Worm (Caenorhabditis elegans) whole organism, late embryonic: ENCODE measurements around the gene F49F1.12.

ENCODE experiments used
- C08G9.2 ChIP-seq: sonication (generic microtip); optimal IDR thresholded peaks from 2 replicates; lab custom pipeline; 2016; ENCODE audit warnings: mild to moderate bottlenecking, missing genetic modification characterization, moderate library complexity, missing compliant biosample characterization
- C38D4.7 ChIP-seq: fragments of 200-800 bp; sonication (Bioruptor generic); optimal IDR thresholded peaks from 2 replicates; lab custom pipeline; 2018; ENCODE audit warnings: mild to moderate bottlenecking, missing genetic modification characterization, moderate library complexity, missing compliant biosample characterization
- K02D7.2 ChIP-seq: sonication (generic microtip); optimal IDR thresholded peaks from 2 replicates; lab custom pipeline; 2017; ENCODE audit warnings: mild to moderate bottlenecking, missing genetic modification characterization, missing compliant biosample characterization
- K09A11.1 ChIP-seq: sonication (generic microtip); optimal IDR thresholded peaks from 2 replicates; lab custom pipeline; 2017; ENCODE audit warnings: antibody characterized with exemption, mild to moderate bottlenecking, missing genetic modification characterization, missing compliant biosample characterization; ENCODE audit not compliant: insufficient read depth
- T23F11.4 ChIP-seq: fragments of 200-800 bp; sonication (Bioruptor generic); optimal IDR thresholded peaks from 2 replicates; lab custom pipeline; 2018; ENCODE audit warnings: mild to moderate bottlenecking, missing genetic modification characterization, missing compliant biosample characterization
- ahr-1 ChIP-seq: sonication (generic microtip); optimal IDR thresholded peaks from 2 replicates; lab custom pipeline; 2016; ENCODE audit warnings: missing genetic modification characterization, missing compliant biosample characterization
- ama-1 ChIP-seq: fragments of 150-350 bp; optimal IDR thresholded peaks from 2 replicates; lab custom pipeline; 2014
- ceh-18 ChIP-seq: sonication (generic microtip); optimal IDR thresholded peaks from 2 replicates; lab custom pipeline; 2016; ENCODE audit warnings: missing genetic modification characterization, missing compliant biosample characterization
- ceh-19 ChIP-seq: fragments of 200-800 bp; sonication (Bioruptor generic); optimal IDR thresholded peaks from 2 replicates; lab custom pipeline; 2018; ENCODE audit warnings: mild to moderate bottlenecking, missing genetic modification characterization, missing compliant biosample characterization
- ceh-2 ChIP-seq: sonication (generic microtip); optimal IDR thresholded peaks from 2 replicates; lab custom pipeline; 2016; ENCODE audit warnings: missing genotype, missing genetic modification characterization, missing compliant biosample characterization
- ceh-22 ChIP-seq: sonication (generic microtip); optimal IDR thresholded peaks from 2 replicates; lab custom pipeline; 2017; ENCODE audit warnings: missing biosample characterization, missing genetic modification characterization
- ceh-24 ChIP-seq: sonication (generic microtip); optimal IDR thresholded peaks from 2 replicates; lab custom pipeline; 2016; ENCODE audit warnings: mild to moderate bottlenecking, missing genetic modification characterization, missing compliant biosample characterization
- ceh-30 ChIP-seq: fragments of 150-350 bp; optimal IDR thresholded peaks from 2 replicates; lab custom pipeline; 2014; ENCODE audit warnings: missing biosample characterization, missing genetic modification characterization
- ceh-31 ChIP-seq: sonication (generic microtip); optimal IDR thresholded peaks from 2 replicates; lab custom pipeline; 2016; ENCODE audit warnings: missing genetic modification characterization, missing compliant biosample characterization
- ceh-34 ChIP-seq: sonication (generic microtip); optimal IDR thresholded peaks from 2 replicates; lab custom pipeline; 2016; ENCODE audit warnings: mild to moderate bottlenecking, missing genetic modification characterization, missing compliant biosample characterization
- ceh-45 ChIP-seq: fragments of 200-800 bp; sonication (Bioruptor generic); IDR thresholded peaks from 2 replicates; pipeline ENCODE4 v1.3.6; 2022; ENCODE audit warnings: missing genetic modification reagents, missing genetic modification characterization, missing compliant biosample characterization
- ceh-48 ChIP-seq: sonication (generic microtip); optimal IDR thresholded peaks from 2 replicates; lab custom pipeline; 2016; ENCODE audit warnings: missing genetic modification characterization, inconsistent platforms, missing compliant biosample characterization
- ceh-6 ChIP-seq: fragments of 200-800 bp; sonication (Bioruptor generic); optimal IDR thresholded peaks from 2 replicates; lab custom pipeline; 2018; ENCODE audit warnings: mild to moderate bottlenecking, missing genetic modification characterization, missing compliant biosample characterization
- fax-1 ChIP-seq: sonication (generic microtip); optimal IDR thresholded peaks from 2 replicates; lab custom pipeline; 2016; ENCODE audit warnings: missing genotype, missing genetic modification characterization, missing compliant biosample characterization
- fkh-6 ChIP-seq: sonication (generic microtip); optimal IDR thresholded peaks from 2 replicates; lab custom pipeline; 2016; ENCODE audit warnings: missing genetic modification characterization, missing compliant biosample characterization
- gmeb-2 ChIP-seq: sonication (generic microtip); optimal IDR thresholded peaks from 2 replicates; lab custom pipeline; 2016; ENCODE audit warnings: missing genetic modification characterization, inconsistent platforms, missing compliant biosample characterization
- hlh-13 ChIP-seq: fragments of 200-800 bp; sonication (Bioruptor generic); optimal IDR thresholded peaks from 2 replicates; lab custom pipeline; 2018; ENCODE audit warnings: mild to moderate bottlenecking, missing genetic modification characterization, missing compliant biosample characterization
- hlh-30 ChIP-seq: sonication (generic microtip); optimal IDR thresholded peaks from 2 replicates; lab custom pipeline; 2017; ENCODE audit warnings: antibody characterized with exemption, missing genetic modification characterization, missing compliant biosample characterization; ENCODE audit not compliant: insufficient read depth
- mec-3 ChIP-seq: sonication (generic microtip); optimal IDR thresholded peaks from 2 replicates; lab custom pipeline; 2016; ENCODE audit warnings: borderline replicate concordance, missing genetic modification characterization, missing compliant biosample characterization
- nfya-1 ChIP-seq: sonication (generic microtip); optimal IDR thresholded peaks from 2 replicates; lab custom pipeline; 2017; ENCODE audit warnings: missing genetic modification characterization, mild to moderate bottlenecking, missing compliant biosample characterization, antibody characterized with exemption, moderate library complexity
- nhr-232 ChIP-seq: sonication (generic microtip); optimal IDR thresholded peaks from 2 replicates; lab custom pipeline; 2016; ENCODE audit warnings: missing genetic modification characterization, missing compliant biosample characterization
- npax-4 ChIP-seq: sonication (generic microtip); optimal IDR thresholded peaks from 2 replicates; lab custom pipeline; 2016; ENCODE audit warnings: missing genetic modification characterization, missing compliant biosample characterization
- pqm-1 ChIP-seq: sonication (generic microtip); optimal IDR thresholded peaks from 2 replicates; lab custom pipeline; 2016; ENCODE audit warnings: missing genetic modification characterization, missing compliant biosample characterization
- pros-1 ChIP-seq: fragments of 150-350 bp; optimal IDR thresholded peaks from 2 replicates; lab custom pipeline; 2014; ENCODE audit warnings: missing biosample characterization, missing genetic modification reagents, missing genetic modification characterization
- sox-2 ChIP-seq: fragments of 200-800 bp; sonication (Bioruptor generic); IDR thresholded peaks from 2 replicates; pipeline ENCODE4 v1.3.6; 2022; ENCODE audit warnings: missing genetic modification reagents, missing genetic modification characterization, missing compliant biosample characterization
- tbx-2 ChIP-seq: sonication (generic microtip); optimal IDR thresholded peaks from 2 replicates; lab custom pipeline; 2016; ENCODE audit warnings: missing genetic modification characterization, missing compliant biosample characterization
- tbx-7 ChIP-seq: sonication (generic microtip); optimal IDR thresholded peaks from 2 replicates; lab custom pipeline; 2016; ENCODE audit warnings: missing genotype, missing genetic modification characterization, missing compliant biosample characterization
- unc-42 ChIP-seq: sonication (generic microtip); optimal IDR thresholded peaks from 2 replicates; lab custom pipeline; 2016; ENCODE audit warnings: missing genotype, missing genetic modification characterization, missing compliant biosample characterization
- unc-55 ChIP-seq: sonication (generic microtip); optimal IDR thresholded peaks from 2 replicates; lab custom pipeline; 2017; ENCODE audit warnings: missing biosample characterization, missing genetic modification reagents, missing genetic modification characterization
- zip-5 ChIP-seq: sonication (generic microtip); optimal IDR thresholded peaks from 2 replicates; lab custom pipeline; 2016; ENCODE audit warnings: missing genetic modification characterization, missing compliant biosample characterization

Gene F49F1.12

DNA sequence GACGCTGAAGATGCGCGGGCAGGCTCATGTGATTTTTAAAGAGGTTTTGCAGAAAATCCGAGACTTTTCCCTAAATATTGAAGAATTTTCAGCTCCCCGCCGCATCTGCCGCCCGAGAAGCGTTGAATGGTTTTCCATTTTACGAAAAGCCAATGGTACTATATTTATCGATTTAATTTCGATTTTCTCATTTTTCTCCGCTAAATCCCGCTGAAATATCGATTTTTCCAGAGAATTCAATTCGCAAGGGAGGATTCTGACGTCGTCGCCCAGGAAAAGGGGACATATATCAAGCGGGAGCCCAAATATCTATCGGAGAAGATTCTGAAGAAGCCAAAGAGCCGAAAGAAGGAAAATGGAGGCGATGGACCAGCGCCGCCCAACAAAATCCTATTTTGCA lies 29.4 kb upstream of the F49F1.12 start:
- TF ChIP-seq mec-3 (tag; lab: Kevin White, UChicago) (no peak), ahr-1 (tag; lab: Kevin White, UChicago) (no peak), hlh-30 (tag; lab: Kevin White, UChicago) (no peak), fkh-6 (no peak), ceh-6 (GFP tag; lab: Kevin White, UChicago) (no peak), pros-1 (no peak), unc-55 (no peak)

DNA sequence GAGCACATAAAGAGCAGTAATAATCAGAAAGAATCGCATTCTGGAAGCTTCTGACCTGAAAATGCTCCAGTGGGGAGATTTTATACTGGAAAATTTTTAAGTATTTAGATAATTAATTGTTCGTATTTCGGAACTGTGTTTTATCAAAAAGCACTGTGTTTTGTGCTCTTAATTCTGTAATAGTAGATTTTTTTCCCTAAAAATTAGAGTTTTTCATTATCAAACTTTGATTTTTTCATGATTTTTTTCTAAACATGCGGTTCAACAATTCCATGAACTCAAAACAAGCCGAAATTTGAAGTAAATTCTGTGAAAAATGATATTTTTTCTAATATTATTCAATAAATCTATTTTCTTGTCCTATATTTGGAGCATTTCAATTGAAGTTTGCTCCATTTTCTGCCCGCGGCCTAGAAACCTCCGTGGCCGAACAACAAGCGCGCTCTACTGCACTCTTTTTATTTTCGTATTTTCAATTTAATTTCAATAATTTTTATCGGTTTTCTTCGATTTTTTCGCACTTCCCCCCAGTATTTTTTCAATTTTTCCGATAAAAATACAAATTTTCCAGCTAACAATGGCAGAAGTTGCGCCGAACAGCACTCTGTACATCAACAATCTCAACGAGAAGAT lies 28.8 kb upstream of the F49F1.12 start, which contains the start of the genes K08D10.13 and rnp-2:
Gene K08D10.13, minus strand, starts transcription at position 51 of the 633 bp plus-strand sequence.
Gene rnp-2, plus strand, starts transcription at position 546 of the 633 bp plus-strand sequence.
- TF ChIP-seq ceh-19 (no peak), tbx-2 (tag; lab: Kevin White, UChicago) (peak; percentile 35), C08G9.2 (tag; lab: Kevin White, UChicago) (peak; percentile 63), unc-42 (peak; percentile 63), ceh-34 (tag; lab: Kevin White, UChicago) (no peak), ceh-45 (GFP tag; lab: Robert Waterston, UW) (no peak), nfya-1 (tag; lab: Kevin White, UChicago) (peak; percentile 18), tbx-7 (peak; percentile 28), ceh-31 (tag; lab: Kevin White, UChicago) (peak; percentile 57), ceh-2 (tag; lab: Kevin White, UChicago) (peak; percentile 36)

DNA sequence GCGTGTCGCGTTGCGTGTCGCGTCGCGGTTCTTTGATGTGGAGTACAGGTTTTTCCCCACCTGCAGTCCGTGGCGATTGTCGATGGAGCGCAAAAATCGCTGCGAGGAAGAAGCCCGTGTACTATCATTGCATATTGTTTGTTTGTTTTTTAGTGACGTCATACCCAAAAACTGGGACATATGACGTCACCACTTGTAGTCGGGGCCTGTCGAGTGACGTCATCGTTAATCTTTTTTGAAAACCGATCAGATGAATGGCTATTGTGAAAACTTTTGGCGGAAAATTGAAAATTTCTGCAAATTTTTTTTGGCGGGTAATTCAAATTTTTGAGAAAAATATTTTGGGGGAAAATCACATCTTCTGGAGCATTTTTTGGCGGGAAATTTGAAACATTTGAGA lies 24.4 kb upstream of the F49F1.12 start:
- no peak for TF ChIP-seq ceh-48 (tag; lab: Kevin White, UChicago)
- TF ChIP-seq ceh-22, result no peak
- TF ChIP-seq T23F11.4, result no peak
- TF ChIP-seq pros-1, result no peak
- TF ChIP-seq C38D4.7, result no peak
- TF ChIP-seq ceh-31 (tag; lab: Kevin White, UChicago), result no peak
- TF ChIP-seq nhr-232 (tag; lab: Kevin White, UChicago), result no peak
- no peak for TF ChIP-seq ama-1 (lab: Kevin White, UChicago)
- no peak for TF ChIP-seq npax-4 (tag; lab: Kevin White, UChicago)
- TF ChIP-seq hlh-13 (GFP tag; lab: Kevin White, UChicago), result no peak
- no peak for TF ChIP-seq unc-42
- TF ChIP-seq ceh-24 (tag; lab: Kevin White, UChicago), result no peak
- TF ChIP-seq gmeb-2, result no peak
- no peak for TF ChIP-seq ceh-6 (GFP tag; lab: Kevin White, UChicago)
- TF ChIP-seq pqm-1 (tag; lab: Kevin White, UChicago), result no peak
- TF ChIP-seq tbx-7, result no peak
- no peak for TF ChIP-seq K09A11.1 (tag; lab: Kevin White, UChicago)
- no peak for TF ChIP-seq C08G9.2 (tag; lab: Kevin White, UChicago)

DNA sequence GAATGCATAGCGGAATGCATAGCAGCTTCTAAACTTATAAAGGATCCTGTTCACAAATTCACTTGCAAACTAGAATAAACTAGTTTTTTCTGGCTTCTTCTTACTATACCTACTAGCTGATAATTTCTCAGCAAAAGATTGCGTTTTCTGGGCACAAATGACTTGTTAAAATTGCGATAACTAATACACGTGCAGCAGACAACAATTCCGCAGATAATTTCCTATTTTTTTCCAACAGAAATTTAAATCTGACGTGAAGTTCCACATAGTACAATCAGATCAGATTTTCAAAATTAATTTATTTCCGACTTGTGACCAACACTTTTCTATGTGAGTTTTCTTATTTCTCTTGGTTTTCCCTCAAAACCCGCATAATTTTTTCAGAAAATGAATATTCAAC lies 21.5 kb upstream of the F49F1.12 start, which contains the start of gene scrm-8:
Gene scrm-8, plus strand, starts transcription at position 301 of the 400 bp plus-strand sequence.
- TF ChIP-seq ceh-22 (no peak), fax-1 (tag; lab: Kevin White, UChicago) (no peak), tbx-2 (tag; lab: Kevin White, UChicago) (no peak), nhr-232 (tag; lab: Kevin White, UChicago) (no peak), ceh-30 (tag; lab: Kevin White, UChicago) (no peak), ceh-18 (no peak), mec-3 (tag; lab: Kevin White, UChicago) (no peak), K02D7.2 (tag; lab: Kevin White, UChicago) (no peak), pqm-1 (tag; lab: Kevin White, UChicago) (no peak), nfya-1 (tag; lab: Kevin White, UChicago) (no peak)

DNA sequence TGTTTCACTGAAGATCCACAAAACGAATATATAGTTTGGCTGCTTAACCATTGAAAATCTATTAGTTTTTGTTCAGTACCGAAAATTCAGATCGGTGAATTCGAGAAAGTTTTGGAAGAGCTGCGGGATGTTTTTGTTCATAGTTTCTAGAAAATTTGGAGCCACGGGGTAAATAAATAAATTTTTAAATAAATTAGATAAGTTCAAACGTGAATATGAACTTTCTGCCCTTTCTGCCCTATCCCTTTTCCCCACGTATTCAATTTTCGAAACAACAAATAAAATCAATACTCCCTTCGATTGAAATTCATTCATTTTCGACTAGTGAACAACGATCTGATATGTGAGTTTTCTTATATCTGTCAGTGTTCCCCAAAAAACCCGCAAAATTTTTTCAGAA lies 19.2 kb upstream of the F49F1.12 start, which contains the start of gene scrm-5:
Gene scrm-5, plus strand, starts transcription at position 301 of the 400 bp plus-strand sequence.
- TF ChIP-seq fax-1 (tag; lab: Kevin White, UChicago) (no peak), zip-5 (tag; lab: Kevin White, UChicago) (no peak), ceh-31 (tag; lab: Kevin White, UChicago) (no peak), sox-2 (GFP tag; lab: Robert Waterston, UW) (no peak), ceh-24 (tag; lab: Kevin White, UChicago) (no peak), ceh-2 (tag; lab: Kevin White, UChicago) (no peak)
